Fruit fly (Drosophila melanogaster) whole organism, prepupa: ENCODE data around the gene CG6654.

Experiments
- Blimp-1 ChIP-seq: fragments of 200-800 bp; sonication (Bioruptor generic); optimal IDR thresholded peaks from 3 replicates; lab custom pipeline; 2017; ENCODE audit warnings: missing biosample characterization, missing genetic modification characterization, mild to moderate bottlenecking, moderate library complexity, missing genetic modification reagents
- CG10631 ChIP-seq: fragments of 200-800 bp; sonication (Bioruptor generic); optimal IDR thresholded peaks from 2 replicates; lab custom pipeline; 2016; ENCODE audit warnings: missing biosample characterization, missing genetic modification characterization
- CG10669 ChIP-seq: fragments of 200-800 bp; sonication (Bioruptor generic); optimal IDR thresholded peaks from 3 replicates; lab custom pipeline; 2018; ENCODE audit warnings: missing biosample characterization, mild to moderate bottlenecking, missing genetic modification characterization, moderate library complexity
- CG11294 ChIP-seq: fragments of 200-800 bp; sonication (Bioruptor generic); IDR thresholded peaks from 2 replicates; pipeline ENCODE4 v1.3.6; 2022; ENCODE audit warnings: missing biosample characterization, missing genetic modification characterization
- CG11762 ChIP-seq: fragments of 200-800 bp; sonication (Bioruptor generic); optimal IDR thresholded peaks from 3 replicates; lab custom pipeline; 2016; ENCODE audit warnings: missing biosample characterization, missing genetic modification characterization; ENCODE audit not compliant: insufficient read depth
- CG1621 ChIP-seq: fragments of 200-800 bp; sonication (Bioruptor generic); optimal IDR thresholded peaks from 3 replicates; lab custom pipeline; 2018; ENCODE audit warnings: missing biosample characterization, mild to moderate bottlenecking, missing genetic modification characterization
- CG16779 ChIP-seq: fragments of 200-800 bp; sonication (Bioruptor generic); optimal IDR thresholded peaks from 3 replicates; lab custom pipeline; 2017; ENCODE audit warnings: missing biosample characterization, mild to moderate bottlenecking, missing genetic modification characterization
- CG3032 ChIP-seq: fragments of 200-800 bp; optimal IDR thresholded peaks from 2 replicates; lab custom pipeline; 2019; ENCODE audit warnings: missing biosample characterization, mild to moderate bottlenecking, missing genetic modification characterization, moderate library complexity
- CG31627 ChIP-seq: fragments of 200-800 bp; sonication (Bioruptor generic); optimal IDR thresholded peaks from 3 replicates; lab custom pipeline; 2016; ENCODE audit warnings: missing biosample characterization, missing genetic modification characterization
- CG34406 ChIP-seq: fragments of 200-800 bp; sonication (Bioruptor generic); optimal IDR thresholded peaks from 3 replicates; lab custom pipeline; 2016; ENCODE audit warnings: missing biosample characterization, missing genetic modification characterization
- CG3919 ChIP-seq: fragments of 200-800 bp; sonication (Bioruptor generic); optimal IDR thresholded peaks from 3 replicates; lab custom pipeline; 2016; ENCODE audit warnings: missing biosample characterization, missing genetic modification characterization
- CG4318 ChIP-seq: fragments of 200-800 bp; sonication (Bioruptor generic); optimal IDR thresholded peaks from 3 replicates; lab custom pipeline; 2017; ENCODE audit warnings: missing biosample characterization, mild to moderate bottlenecking, missing genetic modification characterization
- CG6163 ChIP-seq: fragments of 200-800 bp; sonication (Bioruptor generic); IDR thresholded peaks from 3 replicates; pipeline ENCODE4 v1.3.6; 2022; ENCODE audit warnings: missing biosample characterization, missing genetic modification characterization
- CG6276 ChIP-seq: fragments of 200-800 bp; sonication (Bioruptor generic); optimal IDR thresholded peaks from 2 replicates; lab custom pipeline; 2017; ENCODE audit warnings: missing biosample characterization, mild to moderate bottlenecking, missing genetic modification characterization
- CG7368 ChIP-seq: fragments of 200-800 bp; sonication (Bioruptor generic); optimal IDR thresholded peaks from 3 replicates; lab custom pipeline; 2016; ENCODE audit warnings: missing biosample characterization, missing genetic modification characterization
- CG8119 ChIP-seq: fragments of 200-800 bp; sonication (Bioruptor generic); IDR thresholded peaks from 3 replicates; pipeline ENCODE4 v1.3.6; 2022; ENCODE audit warnings: missing biosample characterization, missing genetic modification characterization
- CG8319 ChIP-seq: fragments of 200-800 bp; sonication (Bioruptor generic); optimal IDR thresholded peaks from 3 replicates; lab custom pipeline; 2016; ENCODE audit warnings: missing biosample characterization, missing genetic modification characterization
- CG8632 ChIP-seq: fragments of 200-800 bp; sonication (Bioruptor generic); optimal IDR thresholded peaks from 3 replicates; lab custom pipeline; 2016; ENCODE audit warnings: missing biosample characterization, missing genetic modification characterization
- CG9139 ChIP-seq: fragments of 200-800 bp; sonication (Bioruptor generic); optimal IDR thresholded peaks from 3 replicates; lab custom pipeline; 2017; ENCODE audit warnings: missing biosample characterization, mild to moderate bottlenecking, missing genetic modification characterization
- Eip75B ChIP-seq: fragments of 200-800 bp; sonication (Bioruptor generic); optimal IDR thresholded peaks from 3 replicates; lab custom pipeline; 2016; ENCODE audit warnings: missing biosample characterization, missing genetic modification characterization
- Eip78C ChIP-seq: fragments of 200-800 bp; sonication (Bioruptor generic); peaks from one replicate; lab custom pipeline; 2016; ENCODE audit warnings: missing biosample characterization, missing genetic modification characterization
- Eip93F ChIP-seq: fragments of 200-800 bp; sonication (Bioruptor generic); optimal IDR thresholded peaks from 2 replicates; lab custom pipeline; 2016; ENCODE audit warnings: missing biosample characterization, mild to moderate bottlenecking, missing genetic modification characterization
- Ets21C ChIP-seq: fragments of 200-800 bp; sonication (Bioruptor generic); optimal IDR thresholded peaks from 3 replicates; lab custom pipeline; 2016; ENCODE audit warnings: missing biosample characterization, missing genetic modification characterization
- Gug ChIP-seq: fragments of 200-800 bp; sonication (Bioruptor generic); IDR thresholded peaks from 2 replicates; pipeline ENCODE4 v1.3.6; 2022; ENCODE audit warnings: missing biosample characterization, missing genetic modification characterization
- Hr38 ChIP-seq: sonication (Bioruptor generic); optimal IDR thresholded peaks from 2 replicates; lab custom pipeline; 2016; ENCODE audit warnings: missing biosample characterization, missing genetic modification characterization
- Hr39 ChIP-seq: fragments of 200-800 bp; sonication (Bioruptor generic); optimal IDR thresholded peaks from 2 replicates; lab custom pipeline; 2016; ENCODE audit warnings: missing biosample characterization, missing genetic modification characterization
- Hr4 ChIP-seq: fragments of 200-800 bp; sonication (Bioruptor generic); optimal IDR thresholded peaks from 3 replicates; lab custom pipeline; 2016; ENCODE audit warnings: missing biosample characterization, missing genetic modification characterization
- Lpt ChIP-seq: fragments of 200-800 bp; sonication (Bioruptor generic); optimal IDR thresholded peaks from 3 replicates; lab custom pipeline; 2016; ENCODE audit warnings: missing biosample characterization, missing genetic modification characterization
- Met ChIP-seq: fragments of 200-800 bp; sonication (Bioruptor generic); optimal IDR thresholded peaks from 3 replicates; lab custom pipeline; 2016; ENCODE audit warnings: missing biosample characterization, missing genetic modification characterization
- OdsH ChIP-seq: fragments of 200-800 bp; sonication (Bioruptor generic); optimal IDR thresholded peaks from 3 replicates; lab custom pipeline; 2016; ENCODE audit warnings: missing biosample characterization, missing genetic modification characterization
- Smox ChIP-seq: fragments of 200-800 bp; sonication (Bioruptor generic); optimal IDR thresholded peaks from 3 replicates; lab custom pipeline; 2016; ENCODE audit warnings: missing biosample characterization, missing genetic modification characterization
- Sox102F ChIP-seq: fragments of 200-800 bp; sonication (Bioruptor generic); optimal IDR thresholded peaks from 2 replicates; lab custom pipeline; 2016; ENCODE audit warnings: missing biosample characterization, mild to moderate bottlenecking, missing genetic modification characterization
- Sox14 ChIP-seq: fragments of 200-800 bp; sonication (Bioruptor generic); optimal IDR thresholded peaks from 3 replicates; lab custom pipeline; 2016; ENCODE audit warnings: missing biosample characterization, missing genetic modification characterization
- Sox15 ChIP-seq: fragments of 200-800 bp; sonication (Bioruptor generic); optimal IDR thresholded peaks from 3 replicates; lab custom pipeline; 2016; ENCODE audit warnings: missing biosample characterization, missing genetic modification characterization
- acj6 ChIP-seq: fragments of 200-800 bp; sonication (Bioruptor generic); optimal IDR thresholded peaks from 3 replicates; lab custom pipeline; 2016; ENCODE audit warnings: missing biosample characterization, missing genetic modification characterization
- cyc ChIP-seq: fragments of 200-800 bp; sonication (Bioruptor generic); optimal IDR thresholded peaks from 3 replicates; lab custom pipeline; 2016; ENCODE audit warnings: missing biosample characterization, missing genetic modification characterization
- dac ChIP-seq: fragments of 200-800 bp; sonication (Bioruptor generic); optimal IDR thresholded peaks from 2 replicates; lab custom pipeline; 2017; ENCODE audit warnings: missing biosample characterization, mild to moderate bottlenecking, missing genetic modification characterization
- dsx ChIP-seq: fragments of 200-800 bp; optimal IDR thresholded peaks from 3 replicates; lab custom pipeline; 2019; ENCODE audit warnings: missing biosample characterization, mild to moderate bottlenecking, missing genetic modification characterization, moderate library complexity; ENCODE audit not compliant: poor library complexity, severe bottlenecking
- eg ChIP-seq: fragments of 200-800 bp; sonication (Bioruptor generic); IDR thresholded peaks from 3 replicates; pipeline ENCODE4 v1.3.6; 2022; ENCODE audit warnings: missing biosample characterization, missing genetic modification characterization
- esn ChIP-seq: fragments of 200-800 bp; sonication (Bioruptor generic); optimal IDR thresholded peaks from 2 replicates; lab custom pipeline; 2016; ENCODE audit warnings: missing biosample characterization, mild to moderate bottlenecking, missing genetic modification characterization, moderate library complexity
- fd85E ChIP-seq: fragments of 200-800 bp; sonication (Bioruptor generic); optimal IDR thresholded peaks from 3 replicates; lab custom pipeline; 2016; ENCODE audit warnings: missing biosample characterization, missing genetic modification characterization
- fkh ChIP-seq: fragments of 200-800 bp; sonication (Bioruptor generic); optimal IDR thresholded peaks from 3 replicates; lab custom pipeline; 2017; ENCODE audit warnings: missing biosample characterization, mild to moderate bottlenecking, missing genetic modification characterization, moderate library complexity
- lz ChIP-seq: fragments of 200-800 bp; sonication (Bioruptor generic); optimal IDR thresholded peaks from 3 replicates; lab custom pipeline; 2016; ENCODE audit warnings: missing biosample characterization, missing genetic modification characterization
- net ChIP-seq: fragments of 200-800 bp; sonication (Bioruptor generic); optimal IDR thresholded peaks from 3 replicates; lab custom pipeline; 2016; ENCODE audit warnings: missing biosample characterization, missing genetic modification characterization
- pdm3 ChIP-seq: fragments of 200-800 bp; sonication (Bioruptor generic); optimal IDR thresholded peaks from 3 replicates; lab custom pipeline; 2016; ENCODE audit warnings: missing biosample characterization, missing genetic modification characterization
- salr ChIP-seq, 2 experiments: fragments of 200-800 bp; sonication (Bioruptor generic); optimal IDR thresholded peaks; 3 replicates each; lab custom pipeline; 2016 to 2018; ENCODE audit warnings: missing biosample characterization in 2 of 2, missing genetic modification characterization in 2 of 2, mild to moderate bottlenecking in 1 of 2
- spab ChIP-seq: fragments of 200-800 bp; sonication (Bioruptor generic); optimal IDR thresholded peaks from 2 replicates; lab custom pipeline; 2017; ENCODE audit warnings: missing biosample characterization, mild to moderate bottlenecking, missing genetic modification characterization, missing genetic modification reagents
- svp ChIP-seq: fragments of 200-800 bp; sonication (Bioruptor generic); peaks from one replicate; lab custom pipeline; 2016; ENCODE audit warnings: missing biosample characterization, missing genetic modification characterization
- topi ChIP-seq: fragments of 200-800 bp; sonication (Bioruptor generic); optimal IDR thresholded peaks from 3 replicates; lab custom pipeline; 2016; ENCODE audit warnings: missing biosample characterization, missing genetic modification characterization
- vri ChIP-seq: fragments of 200-800 bp; sonication (Bioruptor generic); optimal IDR thresholded peaks from 3 replicates; lab custom pipeline; 2016; ENCODE audit warnings: missing biosample characterization, mild to moderate bottlenecking, missing genetic modification characterization

The CG6654 gene

DNA sequence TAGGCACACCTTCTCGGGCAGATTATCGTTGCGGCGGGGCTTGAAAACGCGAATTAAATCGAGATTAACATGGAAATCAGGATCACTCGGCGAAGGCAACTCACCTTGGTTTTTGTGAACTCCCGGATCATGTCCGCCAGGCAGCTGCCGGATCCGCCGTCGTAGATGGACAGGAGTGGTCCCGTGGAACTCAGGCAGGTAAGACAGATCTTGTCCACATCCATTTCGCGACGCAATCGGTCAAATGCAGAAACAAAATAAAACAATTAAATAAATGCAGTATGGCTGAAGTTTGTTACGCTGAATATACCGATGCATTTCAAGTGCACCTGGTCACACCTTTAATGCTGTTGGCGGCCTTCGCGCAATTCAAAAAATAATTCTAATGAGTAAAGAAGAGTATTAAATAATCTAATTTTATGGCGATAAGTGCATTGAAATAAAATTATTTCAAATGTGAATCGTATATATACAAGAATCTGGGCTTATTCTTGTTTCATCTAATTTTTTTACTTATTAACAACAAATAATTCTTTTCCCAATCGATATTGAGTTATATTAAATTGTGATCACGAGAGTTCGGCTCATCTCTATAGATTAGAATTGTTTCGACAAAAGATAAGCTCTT, at the start of gene CG6654, which contains the start of gene CG4210:
TSS of gene CG6654 (minus strand) at position 297 of the 628 bp plus-strand sequence.
TSS of gene CG4210 (plus strand) at position 613 of the 628 bp plus-strand sequence.
- TF ChIP-seq Blimp-1 (GFP tag; lab: Kevin White, UChicago) (no peak), CG31627 (peak; percentile 8), CG8632 (GFP tag; lab: Kevin White, UChicago) (no peak), Eip78C (GFP tag; lab: Kevin White, UChicago) (no peak), CG16779 (tag; lab: Kevin White, UChicago) (no peak), CG3032 (tag; lab: Kevin White, UChicago) (peak; percentile 4), fkh (GFP tag; lab: Kevin White, UChicago) (no peak), cyc (peak; percentile 30), CG7368 (GFP tag; lab: Kevin White, UChicago) (no peak), vri (GFP tag; lab: Kevin White, UChicago) (no peak), CG11294 (no peak), CG11762 (GFP tag; lab: Kevin White, UChicago) (no peak), CG10631 (GFP tag; lab: Kevin White, UChicago) (no peak), net (GFP tag; lab: Kevin White, UChicago) (no peak), CG8319 (GFP tag; lab: Kevin White, UChicago) (no peak), Sox15 (no peak), Hr38 (GFP tag; lab: Kevin White, UChicago) (no peak), salr (GFP tag; optimal IDR thresholded peaks at IDR 0.05; lab: Kevin White, UChicago) (no peak), esn (peak; percentile 35), topi (GFP tag; lab: Kevin White, UChicago) (no peak), Sox14 (GFP tag; lab: Kevin White, UChicago) (peak; percentile 33), CG10669 (GFP tag; lab: Kevin White, UChicago) (no peak), eg (no peak), acj6 (GFP tag; lab: Kevin White, UChicago) (no peak), Ets21C (GFP tag; lab: Kevin White, UChicago) (no peak), Lpt (GFP tag; lab: Kevin White, UChicago) (no peak), Eip75B (GFP tag; lab: Kevin White, UChicago) (no peak), CG3919 (no peak), Sox102F (GFP tag; lab: Kevin White, UChicago) (no peak), CG1621 (no peak), OdsH (GFP tag; lab: Kevin White, UChicago) (no peak), svp (GFP tag; lab: Kevin White, UChicago) (no peak), dsx (GFP tag; lab: Kevin White, UChicago) (no peak), fd85E (no peak), CG8119 (no peak), Hr4 (GFP tag; lab: Kevin White, UChicago) (no peak), Smox (GFP tag; lab: Kevin White, UChicago) (no peak), CG9139 (GFP tag; lab: Kevin White, UChicago) (no peak), CG34406 (no peak), Met (GFP tag; lab: Kevin White, UChicago) (no peak), CG4318 (no peak)

DNA sequence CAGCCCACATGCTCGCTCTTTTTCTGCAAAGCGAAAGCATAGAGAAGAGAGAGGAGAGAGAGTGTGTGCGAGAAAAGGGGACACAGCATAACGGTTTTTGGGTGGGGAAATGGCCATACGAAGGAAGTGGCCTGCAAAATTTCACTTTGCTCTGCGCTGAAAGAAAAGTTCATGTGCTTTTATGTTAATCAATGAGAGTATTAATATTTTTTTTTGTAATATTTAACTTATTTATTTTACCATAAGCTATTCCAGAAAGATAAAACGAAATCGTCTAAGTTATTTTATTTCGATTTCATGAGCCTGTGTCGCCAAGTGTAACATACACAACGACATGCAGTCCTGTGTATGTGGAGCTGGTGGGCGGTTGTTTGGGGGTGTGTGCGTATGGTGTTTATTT, 37.0 kb upstream of the CG6654 start:
- TF ChIP-seq Gug (GFP tag; lab: Robert Waterston, UW), result peak; percentile 58
- no peak for TF ChIP-seq Hr38 (GFP tag; lab: Kevin White, UChicago)
- TF ChIP-seq CG10669 (GFP tag; lab: Kevin White, UChicago), result no peak
- no peak for TF ChIP-seq CG7368 (GFP tag; lab: Kevin White, UChicago)
- no peak for TF ChIP-seq Sox102F (GFP tag; lab: Kevin White, UChicago)
- TF ChIP-seq CG6163 (GFP tag; lab: Robert Waterston, UW), result peak; percentile 80
- peak; percentile 66 for TF ChIP-seq CG10631 (GFP tag; lab: Kevin White, UChicago)
- peak; percentile 21 for TF ChIP-seq Hr39 (GFP tag; lab: Kevin White, UChicago)
- TF ChIP-seq acj6 (GFP tag; lab: Kevin White, UChicago), result peak; percentile 49
- TF ChIP-seq dac (GFP tag; lab: Kevin White, UChicago), result no peak
- TF ChIP-seq CG16779 (tag; lab: Kevin White, UChicago), result no peak
- no peak for TF ChIP-seq pdm3
- TF ChIP-seq Ets21C (GFP tag; lab: Kevin White, UChicago), result no peak
- peak; percentile 51 for TF ChIP-seq lz (GFP tag; lab: Kevin White, UChicago)
- TF ChIP-seq Smox (GFP tag; lab: Kevin White, UChicago), result peak; percentile 45
- TF ChIP-seq spab, result no peak
- TF ChIP-seq CG8632 (GFP tag; lab: Kevin White, UChicago), result peak; percentile 45
- no peak for TF ChIP-seq dsx (GFP tag; lab: Kevin White, UChicago)
- no peak for TF ChIP-seq CG6276 (GFP tag; lab: Kevin White, UChicago)
- no peak for TF ChIP-seq esn
- TF ChIP-seq CG8119, result peak; percentile 69
- peak; percentile 50 for TF ChIP-seq Eip75B (GFP tag; lab: Kevin White, UChicago)
- TF ChIP-seq topi (GFP tag; lab: Kevin White, UChicago), result peak; percentile 48
- TF ChIP-seq Eip93F (GFP tag; lab: Kevin White, UChicago), result no peak
